Worm (Caenorhabditis elegans) whole organism, young adult: ENCODE measurements around the gene Y48G9A.7.

ENCODE experiments used
- B0035.1 ChIP-seq: sonication (generic microtip); optimal IDR thresholded peaks from 2 replicates; lab custom pipeline; 2016; ENCODE audit warnings: missing genetic modification characterization, mild to moderate bottlenecking, missing compliant biosample characterization, missing genotype, missing genetic modification reagents
- F22D6.2 ChIP-seq: sonication (generic microtip); optimal IDR thresholded peaks from 2 replicates; lab custom pipeline; 2016; ENCODE audit warnings: mild to moderate bottlenecking, missing genetic modification characterization, missing compliant biosample characterization
- F23B12.7 ChIP-seq: sonication (generic microtip); optimal IDR thresholded peaks from 2 replicates; lab custom pipeline; 2017; ENCODE audit warnings: missing genetic modification characterization, mild to moderate bottlenecking, missing compliant biosample characterization, antibody characterized with exemption, moderate library complexity; ENCODE audit not compliant: insufficient read depth
- F33H1.4 ChIP-seq: fragments of 200-800 bp; sonication (Bioruptor generic); IDR thresholded peaks from 2 replicates; pipeline ENCODE4 v1.3.6; 2022; ENCODE audit warnings: missing genetic modification reagents, missing genetic modification characterization, missing compliant biosample characterization
- F55B11.4 ChIP-seq: sonication (generic microtip); optimal IDR thresholded peaks from 2 replicates; lab custom pipeline; 2016; ENCODE audit warnings: missing compliant biosample characterization, missing genetic modification characterization, borderline replicate concordance; ENCODE audit not compliant: insufficient read depth
- F57A8.1 ChIP-seq: fragments of 200-800 bp; sonication (Bioruptor generic); optimal IDR thresholded peaks from 2 replicates; lab custom pipeline; 2018; ENCODE audit warnings: mild to moderate bottlenecking, missing genetic modification characterization, moderate library complexity, missing compliant biosample characterization
- Y67H2A.10 ChIP-seq: fragments of 200-800 bp; sonication (Bioruptor generic); conservative IDR thresholded peaks from 2 replicates; pipeline ENCODE4 v1.3.6; 2022; ENCODE audit warnings: missing genetic modification reagents, missing genetic modification characterization, missing compliant biosample characterization
- Y79H2A.3 ChIP-seq: fragments of 200-800 bp; sonication (Bioruptor generic); conservative IDR thresholded peaks from 2 replicates; pipeline ENCODE4 v1.3.6; 2022; ENCODE audit warnings: missing genetic modification reagents, missing genetic modification characterization, missing compliant biosample characterization
- Y95B8A.8 ChIP-seq: fragments of 200-800 bp; sonication (Bioruptor generic); IDR thresholded peaks from 2 replicates; pipeline ENCODE4 v1.3.6; 2022; ENCODE audit warnings: missing genetic modification reagents, missing genetic modification characterization, missing compliant biosample characterization
- ama-1 ChIP-seq, 3 experiments: fragments of 150-350 bp in 1 of 3; sonication (generic microtip) in 2 of 3; optimal IDR thresholded peaks; 2 replicates each; lab custom pipeline; 2014 to 2018; ENCODE audit warnings: missing biosample characterization in 2 of 3, missing genetic modification characterization in 2 of 3, missing genetic modification reagents in 2 of 3
- attf-6 ChIP-seq: fragments of 200-800 bp; sonication (Bioruptor generic); IDR thresholded peaks from 2 replicates; pipeline ENCODE4 v1.3.6; 2022; ENCODE audit warnings: missing genetic modification reagents, missing genetic modification characterization, missing compliant biosample characterization
- cebp-2 ChIP-seq: fragments of 200-800 bp; sonication (Bioruptor generic); IDR thresholded peaks from 2 replicates; pipeline ENCODE4 v1.3.6; 2022; ENCODE audit warnings: missing genetic modification characterization, missing compliant biosample characterization
- ceh-100 ChIP-seq: fragments of 200-800 bp; sonication (Bioruptor generic); IDR thresholded peaks from 2 replicates; pipeline ENCODE4 v1.3.6; 2022; ENCODE audit warnings: missing genetic modification reagents, missing genetic modification characterization, missing compliant biosample characterization
- ceh-27 ChIP-seq: fragments of 200-800 bp; sonication (Bioruptor generic); optimal IDR thresholded peaks from 2 replicates; lab custom pipeline; 2018; ENCODE audit warnings: mild to moderate bottlenecking, missing genetic modification characterization, moderate library complexity, missing compliant biosample characterization
- ceh-40 ChIP-seq: fragments of 200-800 bp; sonication (Bioruptor generic); IDR thresholded peaks from 2 replicates; pipeline ENCODE4 v1.3.6; 2022; ENCODE audit warnings: missing genetic modification characterization, missing compliant biosample characterization
- ceh-79 ChIP-seq: sonication (generic microtip); optimal IDR thresholded peaks from 2 replicates; lab custom pipeline; 2017; ENCODE audit warnings: mild to moderate bottlenecking, missing genetic modification characterization, missing compliant biosample characterization
- ceh-91 ChIP-seq: fragments of 200-800 bp; sonication (Bioruptor generic); IDR thresholded peaks from 2 replicates; pipeline ENCODE4 v1.3.6; 2022; ENCODE audit warnings: missing genetic modification reagents, missing genetic modification characterization, missing compliant biosample characterization
- chd-7 ChIP-seq: sonication (generic microtip); optimal IDR thresholded peaks from 2 replicates; lab custom pipeline; 2016; ENCODE audit warnings: mild to moderate bottlenecking, missing genetic modification characterization, moderate library complexity, missing compliant biosample characterization
- efl-1 ChIP-seq: fragments of 150-350 bp; optimal IDR thresholded peaks from 2 replicates; lab custom pipeline; 2014; ENCODE audit warnings: missing biosample characterization, missing genetic modification reagents, missing genetic modification characterization
- fkh-3 ChIP-seq: sonication (generic microtip); optimal IDR thresholded peaks from 2 replicates; lab custom pipeline; 2016; ENCODE audit warnings: mild to moderate bottlenecking, missing genetic modification characterization, missing compliant biosample characterization
- hlh-12 ChIP-seq: sonication (generic microtip); optimal IDR thresholded peaks from 2 replicates; lab custom pipeline; 2016; ENCODE audit warnings: missing genetic modification characterization, missing compliant biosample characterization
- hmg-1.2 ChIP-seq: fragments of 200-800 bp; sonication (Bioruptor generic); IDR thresholded peaks from 2 replicates; pipeline ENCODE4 v1.3.6; 2022; ENCODE audit warnings: missing genetic modification reagents, missing genetic modification characterization, missing compliant biosample characterization
- let-526 ChIP-seq: fragments of 200-800 bp; sonication (Bioruptor generic); IDR thresholded peaks from 2 replicates; pipeline ENCODE4 v1.3.6; 2022; ENCODE audit warnings: missing genetic modification reagents, missing genetic modification characterization, missing compliant biosample characterization
- lin-54 ChIP-seq: fragments of 200-800 bp; sonication (Bioruptor generic); optimal IDR thresholded peaks from 2 replicates; lab custom pipeline; 2018; ENCODE audit warnings: mild to moderate bottlenecking, missing genetic modification characterization, missing compliant biosample characterization
- lsy-27 ChIP-seq: sonication (generic microtip); optimal IDR thresholded peaks from 2 replicates; lab custom pipeline; 2017; ENCODE audit warnings: missing genetic modification characterization, mild to moderate bottlenecking, missing compliant biosample characterization, antibody characterized with exemption, missing genotype, borderline replicate concordance; ENCODE audit not compliant: insufficient read depth
- mcd-1 ChIP-seq: fragments of 200-800 bp; sonication (Bioruptor generic); IDR thresholded peaks from 2 replicates; pipeline ENCODE4 v1.3.6; 2022; ENCODE audit warnings: missing genetic modification reagents, missing genetic modification characterization, missing compliant biosample characterization
- nfya-2 ChIP-seq: fragments of 200-800 bp; sonication (Bioruptor generic); IDR thresholded peaks from 2 replicates; pipeline ENCODE4 v1.3.6; 2022; ENCODE audit warnings: missing genetic modification reagents, missing genetic modification characterization, missing compliant biosample characterization
- nhr-179 ChIP-seq: sonication (generic microtip); optimal IDR thresholded peaks from 2 replicates; lab custom pipeline; 2016; ENCODE audit warnings: mild to moderate bottlenecking, missing genetic modification characterization, missing compliant biosample characterization
- nhr-80 ChIP-seq: sonication (generic microtip); optimal IDR thresholded peaks from 2 replicates; lab custom pipeline; 2016; ENCODE audit warnings: missing genetic modification characterization, missing compliant biosample characterization
- snpc-1.1 ChIP-seq: sonication (generic microtip); optimal IDR thresholded peaks from 2 replicates; lab custom pipeline; 2017; ENCODE audit warnings: missing genetic modification characterization, mild to moderate bottlenecking, missing compliant biosample characterization, antibody characterized with exemption, moderate library complexity, missing genotype, missing genetic modification reagents; ENCODE audit not compliant: insufficient read depth
- zim-3 ChIP-seq: sonication (generic microtip); optimal IDR thresholded peaks from 2 replicates; lab custom pipeline; 2017; ENCODE audit warnings: mild to moderate bottlenecking, missing genetic modification characterization, moderate library complexity, missing compliant biosample characterization
- ztf-18 ChIP-seq: sonication (generic microtip); optimal IDR thresholded peaks from 2 replicates; lab custom pipeline; 2016; ENCODE audit warnings: missing genotype, mild to moderate bottlenecking, missing genetic modification characterization, missing compliant biosample characterization

The Y48G9A.7 gene

ce11 chrIII:2112009-2112408 is 1.7 kb downstream of the Y48G9A.7 start:
- TF ChIP-seq chd-7 (tag; lab: Kevin White, UChicago) (no peak), mcd-1 (GFP tag; lab: Robert Waterston, UW) (peak; percentile 55), nfya-2 (GFP tag; lab: Robert Waterston, UW) (no peak)

DNA sequence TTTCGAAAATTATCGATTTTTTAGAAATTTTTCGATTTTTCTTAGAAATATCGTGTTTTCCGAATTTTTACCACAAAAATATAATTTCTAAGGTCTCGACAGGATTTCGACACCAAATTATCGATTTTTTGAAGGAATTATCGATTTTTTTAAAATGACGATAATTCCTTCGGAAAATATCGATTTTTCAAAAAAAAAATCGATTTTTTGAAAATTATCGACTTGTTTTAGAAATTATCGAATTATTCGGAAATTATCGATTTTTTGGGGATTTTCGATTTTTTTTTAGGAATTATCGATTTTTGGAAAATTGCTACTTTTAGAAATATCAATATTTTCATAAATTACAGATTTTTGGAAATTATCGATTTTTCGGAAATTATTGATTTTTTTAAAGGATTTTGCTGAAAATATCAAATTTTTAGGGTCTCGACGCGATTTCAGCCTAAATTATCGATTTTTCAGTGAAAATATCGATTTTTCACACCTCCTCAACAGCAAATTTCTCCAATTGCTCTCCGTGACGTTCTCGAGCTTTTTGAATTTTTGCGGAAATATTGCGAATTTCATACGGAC is 2.3 kb downstream of the Y48G9A.7 start:
- TF ChIP-seq F23B12.7 (tag; lab: Kevin White, UChicago), result no peak

- TF ChIP-seq efl-1 (GFP tag; lab: Kevin White, UChicago), result no peak
- TF ChIP-seq snpc-1.1 (tag; lab: Kevin White, UChicago), result no peak
- TF ChIP-seq nhr-80 (tag; lab: Kevin White, UChicago), result no peak
- TF ChIP-seq lsy-27, result no peak
- no peak for TF ChIP-seq Y67H2A.10
- TF ChIP-seq ztf-18 (tag; lab: Kevin White, UChicago), result no peak
- TF ChIP-seq ceh-27 (GFP tag; lab: Kevin White, UChicago), result no peak
Measured at ce11 chrIII:2115322-2115721, 5.0 kb downstream of the Y48G9A.7 start.

ce11 chrIII:2116797-2117196 is 6.4 kb downstream of the Y48G9A.7 start, which contains the start of gene Y48G9A.11:
TSS of gene Y48G9A.11 (minus strand) at chrIII:2116897.
- no peak for TF ChIP-seq let-526 (GFP tag; lab: Robert Waterston, UW)
- TF ChIP-seq F57A8.1 (GFP tag; lab: Kevin White, UChicago), result no peak
- no peak for TF ChIP-seq fkh-3 (tag; lab: Kevin White, UChicago)
- peak; percentile 39; the same call in 1 of the 2 replicates for TF ChIP-seq mcd-1 (GFP tag; lab: Robert Waterston, UW)
- TF ChIP-seq F22D6.2 (tag; lab: Kevin White, UChicago), result no peak
- TF ChIP-seq lin-54 (GFP tag; lab: Kevin White, UChicago), result peak; percentile 36
- no peak for TF ChIP-seq ceh-40 (GFP tag; lab: Robert Waterston, UW)
- no peak for TF ChIP-seq ceh-100 (GFP tag; lab: Robert Waterston, UW)
- TF ChIP-seq F55B11.4, result no peak
- TF ChIP-seq F33H1.4 (GFP tag; lab: Robert Waterston, UW), result peak; percentile 33
- TF ChIP-seq, all 124 proteins: peak for 3

DNA sequence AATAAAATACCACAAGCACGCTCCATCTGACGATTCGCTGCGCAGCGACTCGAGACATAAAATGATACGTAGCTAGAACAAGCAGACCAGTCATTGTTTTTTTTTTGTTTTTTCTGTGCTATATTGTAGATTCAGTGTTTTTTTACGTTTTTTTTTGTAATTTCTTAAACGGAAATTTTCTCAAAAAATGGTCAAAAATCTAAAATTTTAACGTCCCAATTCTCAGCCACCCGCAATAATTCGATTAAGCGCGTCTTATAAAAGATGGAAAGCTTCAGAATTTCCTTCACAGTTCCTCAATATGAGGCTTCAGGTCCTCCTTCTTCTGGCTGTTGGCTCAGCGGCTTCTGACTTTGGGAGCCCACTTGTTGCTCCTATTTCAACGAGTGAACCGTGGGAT is 7.2 kb downstream of the Y48G9A.7 start, which contains the start of gene Y48G9A.6:
Gene Y48G9A.6 (plus strand): TSS at position 301 of the 400 bp plus-strand sequence.
- TF ChIP-seq Y79H2A.3 (no peak), ceh-79 (tag; lab: Kevin White, UChicago) (no peak), attf-6 (GFP tag; lab: Robert Waterston, UW) (no peak), Y95B8A.8 (GFP tag; lab: Robert Waterston, UW) (no peak), zim-3 (tag; lab: Kevin White, UChicago) (no peak), ceh-91 (GFP tag; lab: Robert Waterston, UW) (no peak), lsy-27 (no peak), hlh-12 (no peak), cebp-2 (GFP tag; lab: Robert Waterston, UW) (no peak), nhr-80 (tag; lab: Kevin White, UChicago) (no peak), fkh-3 (tag; lab: Kevin White, UChicago) (no peak), B0035.1 (no peak), hmg-1.2 (GFP tag; lab: Robert Waterston, UW) (no peak), ama-1 (optimal IDR thresholded peaks at IDR 0.05; lab: Kevin White, UChicago) (no peak), ama-1 (GFP tag; optimal IDR thresholded peaks at IDR 0.05; lab: Kevin White, UChicago) (no peak), nhr-179 (tag; lab: Kevin White, UChicago) (no peak)
